Worm (Caenorhabditis elegans): ENCODE results near the gene T24E12.1.

The T24E12.1 gene

DNA sequence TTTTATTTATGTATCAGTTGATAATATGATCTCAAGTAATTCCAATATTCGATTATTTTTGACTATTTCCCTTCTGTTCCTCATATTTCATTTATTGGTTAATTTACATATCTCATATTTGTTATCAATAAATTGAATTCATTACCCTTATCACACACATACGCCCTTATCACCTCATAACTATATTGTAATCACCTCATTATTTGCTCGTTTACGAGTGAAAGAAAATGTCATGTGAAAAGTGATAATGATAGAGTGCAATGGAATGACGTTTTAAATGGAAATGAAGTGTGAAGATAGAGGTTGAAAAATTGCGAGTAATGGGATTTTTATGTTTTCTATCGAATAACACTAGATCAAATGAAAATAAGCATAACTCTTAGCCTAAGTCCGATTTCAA lies 1.2 kb downstream of the T24E12.1 start (continued):
- TF ChIP-seq unc-62 (GFP tag; optimal IDR thresholded peaks at IDR 0.05 in 1 of 2) (peak; percentile 70 to 98), unc-62 (tag; optimal IDR thresholded peaks at IDR 0.05) (no peak), fkh-10 (GFP tag; optimal IDR thresholded peaks at IDR 0.05) (no peak), fos-1 (tag; optimal IDR thresholded peaks at IDR 0.05) (peak; percentile 36), Y48G9A.11 (GFP tag; IDR thresholded peaks at IDR 0.05) (no peak), daf-16 (GFP tag; optimal IDR thresholded peaks at IDR 0.05) (peak in 1 of 2 experiments; percentile 23), daf-16 (tag; optimal IDR thresholded peaks at IDR 0.05) (peak; percentile 96), skn-1 (tag; optimal IDR thresholded peaks at IDR 0.05) (no peak), F49E8.2 (tag; optimal IDR thresholded peaks at IDR 0.05; ENCODE audit: borderline replicate concordance) (no peak)

DNA sequence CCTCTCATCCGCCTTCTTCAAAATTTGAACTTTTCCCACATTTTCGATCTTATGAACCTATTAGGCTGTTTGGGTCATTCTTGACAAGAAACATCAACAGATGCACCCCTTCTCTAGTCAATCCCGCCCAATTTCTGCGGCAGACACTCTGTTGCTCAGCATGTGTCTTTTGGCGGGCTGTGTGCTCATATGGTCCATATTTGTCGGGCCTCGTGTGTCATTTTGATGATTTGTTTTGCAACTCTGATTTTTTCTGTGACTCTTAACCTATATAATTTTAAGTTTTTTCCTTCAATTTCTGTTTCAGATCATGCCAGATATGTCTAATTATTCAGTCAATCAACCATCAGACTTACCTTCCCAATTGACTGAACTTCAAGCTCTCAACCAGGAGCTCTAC lies 1.8 kb downstream of the T24E12.1 start, which contains the start of gene T24E12.13:
Gene T24E12.13 (plus strand): TSS at position 301 of the 400 bp plus-strand sequence.
- no peak for TF ChIP-seq nhr-25 (tag; optimal IDR thresholded peaks at IDR 0.05; ENCODE audit: borderline replicate concordance, insufficient read depth)
- TF ChIP-seq ztf-11 (tag; optimal IDR thresholded peaks at IDR 0.05) = no peak

DNA sequence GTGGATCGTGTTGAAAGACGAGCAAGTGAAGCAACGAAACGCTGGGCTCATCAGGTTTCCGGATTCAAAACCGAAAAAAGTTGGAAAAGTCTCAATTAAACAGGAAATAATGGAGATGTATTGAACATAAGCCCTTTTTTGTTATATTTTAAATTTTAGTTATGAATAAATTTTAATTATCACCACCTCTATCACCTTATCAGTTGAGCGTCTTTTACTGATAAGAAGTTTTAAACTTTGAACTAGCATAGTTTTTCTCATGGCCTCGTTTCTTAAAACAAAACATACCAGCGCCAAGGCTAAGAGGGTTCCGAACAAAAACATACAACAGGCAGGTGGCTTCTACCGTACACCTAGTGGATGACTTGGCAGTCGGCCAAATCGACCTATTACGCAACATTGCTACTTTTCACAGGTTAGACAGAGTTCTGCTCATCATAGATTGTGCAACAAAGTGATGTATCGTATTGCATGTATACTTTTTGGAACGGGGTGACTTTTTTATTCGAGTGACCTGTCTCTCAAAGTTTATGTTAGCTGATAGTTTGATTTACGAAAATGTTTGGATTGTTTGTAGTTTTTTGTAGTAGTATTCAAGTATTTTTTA lies 3.1 kb downstream of the T24E12.1 start:
- TF ChIP-seq jun-1 (tag; optimal IDR thresholded peaks at IDR 0.05) (no peak), unc-62 (GFP tag; optimal IDR thresholded peaks at IDR 0.05 in 1 of 2) (peak in 1 of 2 experiments; percentile 20), unc-62 (tag; optimal IDR thresholded peaks at IDR 0.05) (no peak), php-3 (GFP tag; IDR thresholded peaks at IDR 0.05) (0 out of 2 replicates have a peak, but pooled peaks have one; percentile 32), pqm-1 (tag; optimal IDR thresholded peaks at IDR 0.05) (peak; percentile 15)

DNA sequence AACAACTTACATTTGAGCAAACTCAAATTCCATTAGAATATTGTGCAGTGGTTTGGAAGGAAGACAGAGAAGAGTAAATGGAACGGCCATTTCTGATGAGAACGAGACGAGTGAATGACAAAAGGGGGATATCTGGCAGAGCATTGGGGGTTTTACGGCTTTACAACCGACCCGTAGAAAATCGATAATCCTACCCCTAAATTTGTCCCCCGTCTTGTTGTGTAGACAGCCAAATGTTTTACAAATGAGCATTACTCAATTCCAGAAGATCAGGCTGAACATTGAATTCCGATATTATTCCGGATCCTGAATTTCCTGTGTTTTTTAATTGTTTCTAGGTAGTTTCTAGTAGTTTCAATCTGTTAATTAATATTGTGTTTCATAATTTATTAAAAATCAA lies 8.0 kb downstream of the T24E12.1 start, which contains the start of gene fbxb-99:
Gene fbxb-99 (minus strand): TSS at position 101 of the 400 bp plus-strand sequence.
- no peak for TF ChIP-seq dve-1 (tag; optimal IDR thresholded peaks at IDR 0.05; ENCODE audit: insufficient read depth)
- no peak for TF ChIP-seq hlh-11 (tag; optimal IDR thresholded peaks at IDR 0.05)
- no peak for TF ChIP-seq snpc-4 (tag; optimal IDR thresholded peaks at IDR 0.05)
- no peak for TF ChIP-seq Y105C5A.15 (GFP tag; IDR thresholded peaks at IDR 0.05)
- no peak for TF ChIP-seq nhr-10 (tag; optimal IDR thresholded peaks at IDR 0.05)
- TF ChIP-seq nhr-42 (GFP tag; IDR thresholded peaks at IDR 0.05) = no peak
- no peak for TF ChIP-seq daf-8 (GFP tag; IDR thresholded peaks at IDR 0.05)

DNA sequence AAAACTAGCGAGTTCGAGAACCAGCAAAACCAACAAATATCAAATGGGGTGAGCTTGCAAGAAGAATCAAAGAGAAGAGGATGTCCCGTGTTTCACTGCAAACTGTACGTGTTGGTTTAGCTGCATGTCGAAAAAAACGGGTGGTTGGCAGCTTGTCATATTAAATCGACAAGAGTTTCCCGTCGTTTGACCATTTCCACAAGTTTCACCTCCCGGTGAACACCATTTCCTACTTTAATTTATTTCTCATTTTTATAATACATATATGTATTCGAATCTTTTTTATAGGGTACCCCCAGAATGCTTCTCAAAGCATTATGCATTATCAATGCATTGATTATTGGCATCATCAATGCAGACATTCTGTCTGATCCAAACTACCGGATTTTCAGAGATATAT lies 10.0 kb downstream of the T24E12.1 start, which contains the start of gene Y8A9A.2:
Gene Y8A9A.2 (plus strand): TSS at position 301 of the 400 bp plus-strand sequence.
- TF ChIP-seq Y75B8A.6 (GFP tag; IDR thresholded peaks at IDR 0.05) (no peak), nhr-111 (GFP tag; optimal IDR thresholded peaks at IDR 0.05) (no peak)

DNA sequence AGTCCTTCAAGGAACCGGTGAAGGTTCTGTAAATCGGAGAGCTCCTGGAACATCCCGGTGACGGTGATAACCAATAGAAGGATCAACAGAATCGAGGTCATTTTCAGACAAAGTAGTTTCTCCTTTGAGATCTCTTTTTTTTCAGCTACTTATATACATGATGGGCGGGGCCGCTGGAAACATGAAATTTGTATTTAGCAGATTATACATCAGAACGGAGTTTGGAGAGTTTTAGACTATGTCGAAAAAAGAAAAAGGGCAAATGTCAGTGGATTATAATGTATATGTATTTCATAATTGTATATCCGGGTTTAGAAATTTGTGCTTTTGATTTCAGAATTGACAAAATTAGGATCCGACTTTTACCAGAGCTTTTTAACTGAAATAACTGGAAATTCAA lies 17.9 kb downstream of the T24E12.1 start, which contains the start of gene ins-32:
Gene ins-32 (minus strand): TSS at position 101 of the 400 bp plus-strand sequence.
- TF ChIP-seq snpc-4 (tag; optimal IDR thresholded peaks at IDR 0.05) (no peak), F44E2.7 (GFP tag; IDR thresholded peaks at IDR 0.05) (no peak), unc-62 (GFP tag; optimal IDR thresholded peaks at IDR 0.05 in 1 of 2) (no peak), unc-62 (tag; optimal IDR thresholded peaks at IDR 0.05) (no peak), attf-4 (tag; optimal IDR thresholded peaks at IDR 0.05) (no peak), ceh-62 (tag; optimal IDR thresholded peaks at IDR 0.05) (no peak), mes-2 (tag; optimal IDR thresholded peaks at IDR 0.05; ENCODE audit: poor library complexity, severe bottlenecking) (no peak), zag-1 (tag; optimal IDR thresholded peaks at IDR 0.05) (no peak), lin-38 (GFP tag; IDR thresholded peaks at IDR 0.05) (no peak), nhr-11 (tag; optimal IDR thresholded peaks at IDR 0.05) (no peak), Y75B8A.6 (GFP tag; IDR thresholded peaks at IDR 0.05) (no peak), nhr-102 (tag; optimal IDR thresholded peaks at IDR 0.05) (no peak), duxl-1 (tag; optimal IDR thresholded peaks at IDR 0.05; ENCODE audit: poor library complexity) (no peak), gei-8 (GFP tag; optimal IDR thresholded peaks at IDR 0.05) (no peak), ceh-28 (tag; optimal IDR thresholded peaks at IDR 0.05) (no peak), T26A8.4 (GFP tag; IDR thresholded peaks at IDR 0.05) (no peak), nhr-41 (GFP tag; IDR thresholded peaks at IDR 0.05) (no peak), daf-19 (GFP tag; conservative IDR thresholded peaks at IDR 0.05) (no peak), mxl-2 (GFP tag; conservative IDR thresholded peaks at IDR 0.05) (no peak), lsy-2 (tag; optimal IDR thresholded peaks at IDR 0.05) (no peak)

Data from whole organism, L4 larva.